Worm (Caenorhabditis elegans): ENCODE results near the gene Y81B9A.1.

DNA sequence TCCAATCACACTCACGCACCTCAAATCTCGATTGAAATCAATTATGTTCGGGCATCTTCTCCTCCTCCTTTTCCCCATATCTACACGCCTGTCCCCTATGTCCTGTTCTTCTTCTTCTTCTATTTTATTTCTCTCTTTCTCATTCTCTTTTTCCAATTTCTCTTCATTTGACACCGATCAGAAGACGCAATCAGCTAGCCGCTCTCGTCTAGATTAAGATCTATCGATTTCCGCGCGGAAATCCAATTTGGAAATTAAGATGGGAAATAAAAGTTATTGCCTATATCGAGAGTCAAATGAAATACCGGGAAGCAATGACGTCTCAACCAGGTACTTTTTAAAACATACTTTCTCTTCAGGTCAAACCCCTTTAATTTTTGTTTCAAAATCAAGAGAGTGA, 36.2 kb downstream of the Y81B9A.1 start:
- no peak for TF ChIP-seq hpl-2 (GFP tag; optimal IDR thresholded peaks at IDR 0.05)
- no peak for TF ChIP-seq xbp-1 (tag; optimal IDR thresholded peaks at IDR 0.05)
- no peak for TF ChIP-seq snpc-4 (tag; optimal IDR thresholded peaks at IDR 0.05)
- TF ChIP-seq nhr-47 (tag; optimal IDR thresholded peaks at IDR 0.05) = no peak
- TF ChIP-seq dpl-1 (GFP tag; optimal IDR thresholded peaks at IDR 0.05) = no peak
- TF ChIP-seq ama-1 (optimal IDR thresholded peaks at IDR 0.05) = no peak
- TF ChIP-seq unc-130 (tag; optimal IDR thresholded peaks at IDR 0.05) = no peak
- no peak for TF ChIP-seq lin-39 (tag; optimal IDR thresholded peaks at IDR 0.05)
- TF ChIP-seq tlp-1 (tag; optimal IDR thresholded peaks at IDR 0.05) = no peak

All from whole organism, L1 larva.